Fruit fly (Drosophila melanogaster) whole organism, embryonic: ENCODE measurements around the gene CG34163.

Experiments used
- Atf-2 ChIP-seq: fragments of 200-800 bp; sonication (Bioruptor generic); optimal IDR thresholded peaks from 2 replicates; lab custom pipeline; 2016; ENCODE audit warnings: missing biosample characterization, missing genetic modification characterization
- CG15073 ChIP-seq: fragments of 200-800 bp; sonication (Bioruptor generic); optimal IDR thresholded peaks from 2 replicates; lab custom pipeline; 2016; ENCODE audit warnings: missing biosample characterization, missing genetic modification characterization
- CG15479 ChIP-seq: fragments of 200-800 bp; sonication (Bioruptor generic); optimal IDR thresholded peaks from 3 replicates; lab custom pipeline; 2019; ENCODE audit warnings: missing biosample characterization, mild to moderate bottlenecking, missing genetic modification characterization, moderate library complexity
- CG1603 ChIP-seq: fragments of 200-800 bp; sonication (Bioruptor generic); optimal IDR thresholded peaks from 2 replicates; lab custom pipeline; 2019; ENCODE audit warnings: missing biosample characterization, mild to moderate bottlenecking, missing genetic modification characterization, moderate library complexity
- CG17385 ChIP-seq: fragments of 200-800 bp; sonication (Bioruptor generic); optimal IDR thresholded peaks from 3 replicates; lab custom pipeline; 2018; ENCODE audit warnings: missing biosample characterization, mild to moderate bottlenecking, missing genetic modification characterization
- CG17568 ChIP-seq: fragments of 200-800 bp; sonication (Bioruptor generic); optimal IDR thresholded peaks from 2 replicates; lab custom pipeline; 2018; ENCODE audit warnings: missing biosample characterization, mild to moderate bottlenecking, missing genetic modification characterization, moderate library complexity
- CG30431 ChIP-seq: fragments of 200-800 bp; sonication (Bioruptor generic); optimal IDR thresholded peaks from 2 replicates; lab custom pipeline; 2017; ENCODE audit warnings: missing biosample characterization, missing genetic modification characterization
- CG32532 ChIP-seq: fragments of 200-800 bp; sonication (Bioruptor generic); IDR thresholded peaks from 2 replicates; pipeline ENCODE4 v1.3.6; 2022; ENCODE audit warnings: missing biosample characterization, missing genetic modification characterization
- CG34422 ChIP-seq: fragments of 200-800 bp; sonication (Bioruptor generic); IDR thresholded peaks from 3 replicates; pipeline ENCODE4 v1.3.6; 2022; ENCODE audit warnings: missing biosample characterization, missing genetic modification characterization
- CG4282 ChIP-seq: fragments of 200-800 bp; sonication (Bioruptor generic); optimal IDR thresholded peaks from 2 replicates; lab custom pipeline; 2016; ENCODE audit warnings: missing biosample characterization, missing genetic modification characterization
- CG4424 ChIP-seq: fragments of 200-800 bp; sonication (Bioruptor generic); optimal IDR thresholded peaks from 3 replicates; lab custom pipeline; 2016; ENCODE audit warnings: missing biosample characterization, missing genetic modification characterization
- CG6765 ChIP-seq: fragments of 200-800 bp; sonication (Bioruptor generic); optimal IDR thresholded peaks from 3 replicates; lab custom pipeline; 2017; ENCODE audit warnings: missing biosample characterization, mild to moderate bottlenecking, missing genetic modification characterization
- CG6813 ChIP-seq: fragments of 200-800 bp; sonication (Bioruptor generic); optimal IDR thresholded peaks from 2 replicates; lab custom pipeline; 2017; ENCODE audit warnings: missing biosample characterization, missing genetic modification characterization, mild to moderate bottlenecking, moderate library complexity, missing genetic modification reagents
- CG9817 ChIP-seq: fragments of 200-800 bp; sonication (Bioruptor generic); optimal IDR thresholded peaks from 2 replicates; lab custom pipeline; 2018; ENCODE audit warnings: missing biosample characterization, mild to moderate bottlenecking, missing genetic modification characterization, moderate library complexity
- Camta ChIP-seq: fragments of 200-800 bp; sonication (Bioruptor generic); optimal IDR thresholded peaks from 2 replicates; lab custom pipeline; 2016; ENCODE audit warnings: missing biosample characterization, missing genetic modification characterization
- E2f2 ChIP-seq: fragments of 200-800 bp; sonication (Bioruptor generic); IDR thresholded peaks from 2 replicates; pipeline ENCODE4 v1.3.6; 2022; ENCODE audit warnings: missing biosample characterization, missing genetic modification characterization
- Ets65A ChIP-seq: fragments of 200-800 bp; sonication (Bioruptor generic); peaks from one replicate; lab custom pipeline; 2016; ENCODE audit warnings: missing biosample characterization, missing genetic modification characterization
- Gug ChIP-seq: fragments of 200-800 bp; sonication (Bioruptor generic); IDR thresholded peaks from 4 replicates; pipeline ENCODE4 v1.3.6; 2022; ENCODE audit warnings: missing biosample characterization, missing genetic modification characterization
- HLH4C ChIP-seq: fragments of 200-800 bp; sonication (Bioruptor generic); IDR thresholded peaks from 3 replicates; pipeline ENCODE4 v1.3.6; 2022; ENCODE audit warnings: missing biosample characterization, missing genetic modification characterization; ENCODE audit not compliant: partially characterized antibody
- Hmr ChIP-seq: fragments of 200-800 bp; sonication (Bioruptor generic); optimal IDR thresholded peaks from 3 replicates; lab custom pipeline; 2017; ENCODE audit warnings: mild to moderate bottlenecking, missing biosample characterization, missing genetic modification reagents, missing genetic modification characterization
- Max ChIP-seq: fragments of 200-800 bp; sonication (Bioruptor generic); optimal IDR thresholded peaks from 2 replicates; lab custom pipeline; 2016; ENCODE audit warnings: missing biosample characterization, mild to moderate bottlenecking, missing genetic modification characterization
- Neu2 ChIP-seq: fragments of 200-800 bp; sonication (Bioruptor generic); optimal IDR thresholded peaks from 3 replicates; lab custom pipeline; 2016; ENCODE audit warnings: missing biosample characterization, missing genetic modification characterization, borderline replicate concordance
- Nf-YB ChIP-seq: fragments of 200-800 bp; sonication (Bioruptor generic); optimal IDR thresholded peaks from 3 replicates; lab custom pipeline; 2019; ENCODE audit warnings: missing biosample characterization, mild to moderate bottlenecking, missing genetic modification characterization, moderate library complexity
- Opbp ChIP-seq: fragments of 200-800 bp; sonication (Bioruptor generic); IDR thresholded peaks from 3 replicates; pipeline ENCODE4 v1.3.6; 2022; ENCODE audit warnings: missing biosample characterization, missing genetic modification characterization; ENCODE audit not compliant: partially characterized antibody
- Sox100B ChIP-seq: fragments of 200-800 bp; sonication (Bioruptor generic); optimal IDR thresholded peaks from 3 replicates; lab custom pipeline; 2018; ENCODE audit warnings: missing biosample characterization, mild to moderate bottlenecking, missing genetic modification characterization
- ase ChIP-seq: fragments of 200-800 bp; sonication (Bioruptor generic); IDR thresholded peaks from 3 replicates; pipeline ENCODE4 v1.3.6; 2022; ENCODE audit warnings: missing biosample characterization, missing genetic modification characterization
- cad ChIP-seq: fragments of >200 bp; optimal IDR thresholded peaks from 2 replicates; lab custom pipeline; 2017; ENCODE audit warnings: missing biosample characterization, missing genetic modification characterization
- ci ChIP-seq: fragments of 200-800 bp; sonication (Bioruptor generic); IDR thresholded peaks from 3 replicates; pipeline ENCODE4 v1.3.6; 2022; ENCODE audit warnings: missing biosample characterization, missing genetic modification characterization
- dan ChIP-seq: fragments of 200-800 bp; sonication (Bioruptor generic); IDR thresholded peaks from 2 replicates; pipeline ENCODE4 v1.3.6; 2022; ENCODE audit warnings: missing biosample characterization, missing genetic modification characterization
- eve ChIP-seq, 2 experiments: fragments of >200 bp; optimal IDR thresholded peaks; 2 replicates each; lab custom pipeline; 2017; ENCODE audit warnings: missing biosample characterization in 2 of 2, missing genetic modification characterization in 2 of 2
- exex ChIP-seq: fragments of 200-800 bp; sonication (Bioruptor generic); optimal IDR thresholded peaks from 4 replicates; lab custom pipeline; 2018; ENCODE audit warnings: missing biosample characterization, mild to moderate bottlenecking, missing genetic modification characterization, moderate library complexity
- insv ChIP-seq, 2 experiments: fragments of 200-800 bp; sonication (Bioruptor generic); optimal IDR thresholded peaks; 3 replicates each; lab custom pipeline; 2016 to 2018; ENCODE audit warnings: missing biosample characterization in 2 of 2, missing genetic modification characterization in 2 of 2
- ken ChIP-seq: fragments of 200-800 bp; sonication (Bioruptor generic); IDR thresholded peaks from 3 replicates; pipeline ENCODE4 v1.3.6; 2022; ENCODE audit warnings: missing biosample characterization, missing genetic modification characterization
- knrl ChIP-seq: fragments of 200-800 bp; sonication (Bioruptor generic); IDR thresholded peaks from 3 replicates; pipeline ENCODE4 v1.3.6; 2022; ENCODE audit warnings: missing biosample characterization, missing genetic modification characterization; ENCODE audit not compliant: partially characterized antibody
- maf-S ChIP-seq: fragments of 200-800 bp; sonication (Bioruptor generic); optimal IDR thresholded peaks from 2 replicates; lab custom pipeline; 2016; ENCODE audit warnings: missing biosample characterization, missing genetic modification characterization
- pita ChIP-seq: fragments of 200-800 bp; sonication (Bioruptor generic); optimal IDR thresholded peaks from 2 replicates; lab custom pipeline; 2017; ENCODE audit warnings: missing biosample characterization, mild to moderate bottlenecking, missing genetic modification characterization
- pzg ChIP-seq: fragments of 200-800 bp; sonication (Bioruptor generic); optimal IDR thresholded peaks from 3 replicates; lab custom pipeline; 2018; ENCODE audit warnings: missing biosample characterization, mild to moderate bottlenecking, missing genetic modification characterization, moderate library complexity
- ro ChIP-seq: fragments of 200-800 bp; sonication (Bioruptor generic); IDR thresholded peaks from 2 replicates; pipeline ENCODE4 v1.3.6; 2022; ENCODE audit warnings: missing biosample characterization, missing genetic modification characterization
- salm ChIP-seq: fragments of 200-800 bp; sonication (Bioruptor generic); optimal IDR thresholded peaks from 2 replicates; lab custom pipeline; 2018; ENCODE audit warnings: missing biosample characterization, mild to moderate bottlenecking, missing genetic modification characterization
- sens-2 ChIP-seq: fragments of 200-800 bp; sonication (Bioruptor generic); IDR thresholded peaks from 2 replicates; pipeline ENCODE4 v1.3.6; 2022; ENCODE audit warnings: missing biosample characterization, missing genetic modification characterization
- seq ChIP-seq: fragments of 200-800 bp; sonication (Bioruptor generic); IDR thresholded peaks from 2 replicates; pipeline ENCODE4 v1.3.6; 2022; ENCODE audit warnings: missing biosample characterization, missing genetic modification characterization
- sisA ChIP-seq: fragments of 200-800 bp; sonication (Bioruptor generic); IDR thresholded peaks from 2 replicates; pipeline ENCODE4 v1.3.6; 2022; ENCODE audit warnings: missing biosample characterization, missing genetic modification characterization
- trem ChIP-seq: fragments of 200-800 bp; optimal IDR thresholded peaks from 3 replicates; lab custom pipeline; 2019; ENCODE audit warnings: missing biosample characterization, mild to moderate bottlenecking, missing genetic modification characterization, moderate library complexity
- unc-4 ChIP-seq: fragments of 200-800 bp; sonication (Bioruptor generic); IDR thresholded peaks from 2 replicates; pipeline ENCODE4 v1.3.6; 2022; ENCODE audit warnings: missing biosample characterization, missing genetic modification characterization; ENCODE audit not compliant: partially characterized antibody
- vnd ChIP-seq: fragments of 200-800 bp; sonication (Bioruptor generic); IDR thresholded peaks from 3 replicates; pipeline ENCODE4 v1.3.6; 2022; ENCODE audit warnings: missing biosample characterization, missing genetic modification characterization; ENCODE audit not compliant: partially characterized antibody
- zen ChIP-seq: fragments of 200-800 bp; sonication (Bioruptor generic); optimal IDR thresholded peaks from 3 replicates; lab custom pipeline; 2018; ENCODE audit warnings: missing biosample characterization, mild to moderate bottlenecking, missing genetic modification characterization, moderate library complexity
- zfh2 ChIP-seq: fragments of 200-800 bp; sonication (Bioruptor generic); optimal IDR thresholded peaks from 2 replicates; lab custom pipeline; 2016; ENCODE audit warnings: missing biosample characterization, missing genetic modification characterization

CG34163 gene

dm6 chr2L:11943829-11944228 is 44.2 kb upstream of the CG34163 start, which contains the start of gene Crys:
TSS of gene Crys (plus strand) at chr2L:11944129.
- TF ChIP-seq ase (GFP tag; lab: Robert Waterston, UW) = 0 out of 3 replicates have a peak, but pooled peaks have one; percentile 4
- no peak for TF ChIP-seq CG15479 (GFP tag; lab: Kevin White, UChicago)
- no peak for TF ChIP-seq seq (GFP tag; lab: Robert Waterston, UW)
- TF ChIP-seq Ets65A (GFP tag; lab: Kevin White, UChicago) = peak; percentile 68
- TF ChIP-seq, all 482 proteins: peak for 2

- TF ChIP-seq pzg (GFP tag; lab: Kevin White, UChicago) (no peak), Neu2 (no peak), Nf-YB (GFP tag; lab: Kevin White, UChicago) (no peak)
These were observed 40.4 kb upstream of the CG34163 start, which contains the start of gene CG16964 for dm6 chr2L:11947641-11948040. TSS of gene CG16964 (plus strand) at chr2L:11947941.

dm6 chr2L:11948479-11948878 is 39.6 kb upstream of the CG34163 start:
- TF ChIP-seq Gug (GFP tag; lab: Robert Waterston, UW) (no peak), CG6765 (GFP tag; lab: Kevin White, UChicago) (no peak), pita (GFP tag; lab: Kevin White, UChicago) (peak; percentile 58), CG1603 (tag; lab: Kevin White, UChicago) (peak; percentile 32), CG4424 (GFP tag; lab: Kevin White, UChicago) (no peak), sisA (GFP tag; lab: Robert Waterston, UW) (no peak), CG15073 (GFP tag; lab: Kevin White, UChicago) (no peak), CG17568 (GFP tag; lab: Kevin White, UChicago) (no peak), HLH4C (GFP tag; lab: Robert Waterston, UW) (no peak), exex (tag; lab: Kevin White, UChicago) (no peak), Max (GFP tag; lab: Kevin White, UChicago) (no peak), ci (GFP tag; lab: Robert Waterston, UW) (no peak), vnd (GFP tag; lab: Robert Waterston, UW) (no peak), CG9817 (peak; percentile 13), CG34422 (GFP tag; lab: Robert Waterston, UW) (no peak), unc-4 (GFP tag; lab: Robert Waterston, UW) (no peak), zen (tag; lab: Kevin White, UChicago) (peak; percentile 30), knrl (GFP tag; lab: Robert Waterston, UW) (peak; percentile 40), zfh2 (GFP tag; lab: Kevin White, UChicago) (no peak), CG17385 (no peak), eve (GFP tag; optimal IDR thresholded peaks at IDR 0.05; lab: Kevin White, UChicago) (no peak), Camta (GFP tag; lab: Kevin White, UChicago) (no peak), trem (no peak), insv (GFP tag; optimal IDR thresholded peaks at IDR 0.05; lab: Kevin White, UChicago) (peak in 1 of 2 experiments; percentile 31), Atf-2 (GFP tag; lab: Kevin White, UChicago) (no peak), maf-S (GFP tag; lab: Kevin White, UChicago) (no peak), cad (GFP tag; lab: Kevin White, UChicago) (peak; percentile 86), dan (no peak), ro (GFP tag; lab: Robert Waterston, UW) (no peak), Opbp (GFP tag; lab: Robert Waterston, UW) (peak; percentile 21; the same call in 1 of the 3 replicates), CG6813 (GFP tag; lab: Kevin White, UChicago) (no peak), CG4282 (GFP tag; lab: Kevin White, UChicago) (no peak), CG30431 (GFP tag; lab: Kevin White, UChicago) (no peak), Hmr (no peak), sens-2 (GFP tag; lab: Robert Waterston, UW) (no peak), ken (GFP tag; lab: Robert Waterston, UW) (no peak), CG32532 (GFP tag; lab: Robert Waterston, UW) (no peak), salm (tag; lab: Kevin White, UChicago) (no peak), Ets65A (GFP tag; lab: Kevin White, UChicago) (peak; percentile 19), Sox100B (GFP tag; lab: Kevin White, UChicago) (no peak), E2f2 (GFP tag; lab: Robert Waterston, UW) (peak; percentile 79)
